Worm (Caenorhabditis elegans): ENCODE data around the gene tsp-10.

- TF ChIP-seq ama-1 (optimal IDR thresholded peaks at IDR 0.05) (no peak), pqm-1 (tag; optimal IDR thresholded peaks at IDR 0.05) (no peak), ceh-19 (GFP tag; optimal IDR thresholded peaks at IDR 0.05) (no peak), npax-4 (tag; optimal IDR thresholded peaks at IDR 0.05) (no peak), sox-4 (tag; optimal IDR thresholded peaks at IDR 0.05) (no peak), nfya-1 (tag; optimal IDR thresholded peaks at IDR 0.05) (no peak), ets-4 (tag; optimal IDR thresholded peaks at IDR 0.05) (no peak), T23F11.4 (GFP tag; optimal IDR thresholded peaks at IDR 0.05) (no peak), nhr-11 (tag; optimal IDR thresholded peaks at IDR 0.05) (no peak), ttx-3 (tag; optimal IDR thresholded peaks at IDR 0.05) (no peak), pha-4 (tag; optimal IDR thresholded peaks at IDR 0.05) (no peak), ceh-2 (tag; optimal IDR thresholded peaks at IDR 0.05) (no peak), sox-2 (GFP tag; IDR thresholded peaks at IDR 0.05) (no peak)
Measured at ce11 chrII:6713003-6713402, 5.4 kb upstream of the tsp-10 start.
